Fruit fly (Drosophila melanogaster): ENCODE data around the gene CG15370.

Gene CG15370

dm6 chrX:9267598-9267997 is 42.4 kb downstream of the CG15370 start, which contains the start of gene Erk7:
Gene Erk7 (minus strand): TSS chrX:9267698.
- TF ChIP-seq Oli (tag; optimal IDR thresholded peaks at IDR 0.05) (no peak), btn (GFP tag; optimal IDR thresholded peaks at IDR 0.05) (no peak), CG11456 (GFP tag; IDR thresholded peaks at IDR 0.05) (no peak), Mad (GFP tag; optimal IDR thresholded peaks at IDR 0.05) (no peak), sens (GFP tag) (no peak), Nf-YB (GFP tag; optimal IDR thresholded peaks at IDR 0.05) (no peak), Chrac-16 (GFP tag; optimal IDR thresholded peaks at IDR 0.05) (no peak), CG17359 (tag; optimal IDR thresholded peaks at IDR 0.05) (no peak), Nf-YA (GFP tag; IDR thresholded peaks at IDR 0.05) (no peak), CG3281 (GFP tag; optimal IDR thresholded peaks at IDR 0.05) (no peak), Atf3 (GFP tag; optimal IDR thresholded peaks at IDR 0.05) (no peak), row (GFP tag; IDR thresholded peaks at IDR 0.05) (no peak), eyg (GFP tag; optimal IDR thresholded peaks at IDR 0.05) (no peak), CG4854 (GFP tag; optimal IDR thresholded peaks at IDR 0.05) (no peak), yki (optimal IDR thresholded peaks at IDR 0.05) (no peak), aop (GFP tag; IDR thresholded peaks at IDR 0.05) (no peak), cg (GFP tag; optimal IDR thresholded peaks at IDR 0.05) (no peak), HLH54F (GFP tag; optimal IDR thresholded peaks at IDR 0.05) (no peak), Dll (GFP tag; IDR thresholded peaks at IDR 0.05; ENCODE audit: partially characterized antibody) (no peak), CG17186 (GFP tag; optimal IDR thresholded peaks at IDR 0.05) (no peak)

dm6 chrX:9269825-9270224 is 44.6 kb downstream of the CG15370 start, which contains the start of gene CG17440:
Gene CG17440 (minus strand): TSS chrX:9269925.
- TF ChIP-seq CG11247 (GFP tag; IDR thresholded peaks at IDR 0.05): no peak
- TF ChIP-seq Sox100B (GFP tag; optimal IDR thresholded peaks at IDR 0.05): no peak
- TF ChIP-seq Gsc (GFP tag; IDR thresholded peaks at IDR 0.05): no peak
- TF ChIP-seq Hr39 (optimal IDR thresholded peaks at IDR 0.05): no peak
- TF ChIP-seq CG4730 (GFP tag; IDR thresholded peaks at IDR 0.05): no peak
- no peak for TF ChIP-seq sd (tag; optimal IDR thresholded peaks at IDR 0.05)
- TF ChIP-seq slou (GFP tag; optimal IDR thresholded peaks at IDR 0.05): no peak
- TF ChIP-seq chinmo (GFP tag; IDR thresholded peaks at IDR 0.05; ENCODE audit: partially characterized antibody): no peak
- TF ChIP-seq her (GFP tag; optimal IDR thresholded peaks at IDR 0.05): no peak

- TF ChIP-seq Deaf1 (tag; optimal IDR thresholded peaks at IDR 0.05): no peak
- TF ChIP-seq CG11093 (GFP tag; IDR thresholded peaks at IDR 0.05): no peak
- TF ChIP-seq schlank (tag; optimal IDR thresholded peaks at IDR 0.05): no peak
- TF ChIP-seq insv (GFP tag; optimal IDR thresholded peaks at IDR 0.05): no peak
- no peak for TF ChIP-seq CG16863 (GFP tag; optimal IDR thresholded peaks at IDR 0.05)
- TF ChIP-seq CG17802 (tag; optimal IDR thresholded peaks at IDR 0.05): no peak
- TF ChIP-seq ind (GFP tag; optimal IDR thresholded peaks at IDR 0.05): no peak
- no peak for TF ChIP-seq CG10209 (GFP tag; optimal IDR thresholded peaks at IDR 0.05)
- no peak for TF ChIP-seq usp (GFP tag; optimal IDR thresholded peaks at IDR 0.05)
- no peak for TF ChIP-seq CG5953 (GFP tag; IDR thresholded peaks at IDR 0.05)
- no peak for TF ChIP-seq CG2199 (GFP tag; IDR thresholded peaks at IDR 0.05)
- no peak for TF ChIP-seq sima (GFP tag; optimal IDR thresholded peaks at IDR 0.05)
- no peak for TF ChIP-seq CG9215 (GFP tag; IDR thresholded peaks at IDR 0.05)
- TF ChIP-seq Sox102F (GFP tag; optimal IDR thresholded peaks at IDR 0.05): no peak
- no peak for TF ChIP-seq tap (tag; optimal IDR thresholded peaks at IDR 0.05)
- TF ChIP-seq bsh (GFP tag; optimal IDR thresholded peaks at IDR 0.05): no peak
- TF ChIP-seq wek (GFP tag; optimal IDR thresholded peaks at IDR 0.05): no peak
- TF ChIP-seq CG6175 (GFP tag; IDR thresholded peaks at IDR 0.05): no peak
- no peak for TF ChIP-seq zfh2 (GFP tag; optimal IDR thresholded peaks at IDR 0.05)
- no peak for TF ChIP-seq crol (GFP tag; IDR thresholded peaks at IDR 0.05)
- TF ChIP-seq al (GFP tag; IDR thresholded peaks at IDR 0.05): no peak
- TF ChIP-seq D19B (GFP tag; optimal IDR thresholded peaks at IDR 0.05): no peak
- peak; percentile 53 for TF ChIP-seq row (GFP tag; IDR thresholded peaks at IDR 0.05)
- peak; percentile 70; the same call in 3 of the 4 replicates for TF ChIP-seq Dll (GFP tag; IDR thresholded peaks at IDR 0.05; ENCODE audit: partially characterized antibody)
Observed at dm6 chrX:9272830-9273507, 47.7 kb downstream of the CG15370 start, which contains the start of the genes Cfp1 and Aladin. Gene Cfp1 (minus strand): TSS chrX:9272960. Gene Aladin (plus strand): TSS chrX:9273413.
